Worm (Caenorhabditis elegans) whole organism, L4 larva: ENCODE data around the gene srbc-3.

Source experiments
- fos-1 ChIP-seq: fragments of 150-350 bp; optimal IDR thresholded peaks from 2 replicates; lab custom pipeline; 2014; ENCODE audit warnings: missing biosample characterization, missing genetic modification characterization
- mdl-1 ChIP-seq, 2 experiments: fragments of 150-350 bp in 1 of 2; sonication (generic microtip) in 1 of 2; optimal IDR thresholded peaks; 2 replicates each; lab custom pipeline; 2014 to 2017; ENCODE audit warnings: missing biosample characterization in 2 of 2, missing genetic modification characterization in 2 of 2

DNA sequence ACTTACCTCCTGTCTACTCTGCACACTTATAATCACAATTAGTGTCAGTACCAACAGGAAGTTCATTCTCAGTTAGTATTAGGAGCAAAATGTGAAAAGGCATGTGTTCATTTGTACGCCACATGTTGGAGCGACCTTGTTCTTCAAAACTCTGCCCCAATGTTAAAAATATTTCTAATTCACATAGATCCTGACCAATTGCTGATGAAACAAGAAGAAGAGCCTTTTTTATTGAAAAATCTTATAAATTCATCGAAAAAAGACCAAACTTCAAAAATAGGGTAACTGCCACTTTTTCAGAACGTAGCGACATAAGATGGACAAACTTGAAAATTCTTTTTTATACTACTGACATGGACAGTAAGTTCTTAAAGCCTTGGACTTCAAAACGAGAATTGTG, 42.1 kb upstream of the srbc-3 start, which contains the start of gene T28A11.17:
- TF ChIP-seq fos-1 (tag; lab: Kevin White, UChicago) (no peak), mdl-1 (tag; optimal IDR thresholded peaks at IDR 0.05; lab: Kevin White, UChicago) (no peak)
